Worm (Caenorhabditis elegans): ENCODE results near the gene mat-3.

- TF ChIP-seq tbx-2 (tag; optimal IDR thresholded peaks at IDR 0.05) (no peak), nhr-28 (tag; optimal IDR thresholded peaks at IDR 0.05) (no peak), jun-1 (tag; optimal IDR thresholded peaks at IDR 0.05) (no peak), nhr-12 (tag; optimal IDR thresholded peaks at IDR 0.05) (no peak), nfya-1 (tag; optimal IDR thresholded peaks at IDR 0.05; ENCODE audit: insufficient read depth) (no peak), egl-27 (tag; optimal IDR thresholded peaks at IDR 0.05) (no peak), nhr-11 (tag; optimal IDR thresholded peaks at IDR 0.05) (no peak), nhr-77 (tag; optimal IDR thresholded peaks at IDR 0.05) (no peak), lin-39 (tag; optimal IDR thresholded peaks at IDR 0.05) (no peak), skn-1 (tag; optimal IDR thresholded peaks at IDR 0.05) (no peak), ZK546.5 (tag; optimal IDR thresholded peaks at IDR 0.05) (no peak), daf-12 (tag; optimal IDR thresholded peaks at IDR 0.05) (no peak), snpc-4 (tag; optimal IDR thresholded peaks at IDR 0.05) (no peak)
These were observed 51.6 kb downstream of the mat-3 start, which contains the start of gene T22F7.4 for ce11 chrIII:526824-527223.

Measured in whole organism, L3 larva.